Worm (Caenorhabditis elegans): ENCODE data around the gene rpl-37.
A peak's percentile ranks its signal among the peaks of the same experiment; 100 is the strongest.

The rpl-37 gene

ce11 chrIII:3562276-3562675 lies 33.8 kb downstream of the rpl-37 start:
- TF ChIP-seq ceh-88 (GFP tag; IDR thresholded peaks at IDR 0.05) (no peak), sptf-1 (tag; optimal IDR thresholded peaks at IDR 0.05) (peak; percentile 6)

ce11 chrIII:3564762-3565359 lies 36.4 kb downstream of the rpl-37 start:
- no peak for TF ChIP-seq nhr-76 (tag; optimal IDR thresholded peaks at IDR 0.05)
- TF ChIP-seq ceh-82 (tag; optimal IDR thresholded peaks at IDR 0.05), result no peak
- no peak for TF ChIP-seq nhr-11 (tag; optimal IDR thresholded peaks at IDR 0.05)
- TF ChIP-seq nhr-84 (tag; optimal IDR thresholded peaks at IDR 0.05), result no peak
- peak; percentile 32 for TF ChIP-seq egl-13 (tag; optimal IDR thresholded peaks at IDR 0.05)
- no peak for TF ChIP-seq nhr-71 (tag; optimal IDR thresholded peaks at IDR 0.05)
- no peak for TF ChIP-seq egl-27 (tag; optimal IDR thresholded peaks at IDR 0.05)
- no peak for TF ChIP-seq nhr-28 (tag; optimal IDR thresholded peaks at IDR 0.05)
- TF ChIP-seq lin-35 (GFP tag; optimal IDR thresholded peaks at IDR 0.05), result no peak
- peak; percentile 12 for TF ChIP-seq nhr-47 (tag; optimal IDR thresholded peaks at IDR 0.05)
- no peak for TF ChIP-seq mdl-1 (tag; optimal IDR thresholded peaks at IDR 0.05)
- no peak for TF ChIP-seq nhr-20 (tag; optimal IDR thresholded peaks at IDR 0.05)
- TF ChIP-seq hlh-4 (tag; optimal IDR thresholded peaks at IDR 0.05), result no peak
- TF ChIP-seq fos-1 (tag; optimal IDR thresholded peaks at IDR 0.05), result no peak
- no peak for TF ChIP-seq lir-3 (tag; optimal IDR thresholded peaks at IDR 0.05; ENCODE audit: poor library complexity)
- no peak for TF ChIP-seq blmp-1 (tag; optimal IDR thresholded peaks at IDR 0.05)
- TF ChIP-seq elt-2 (tag; optimal IDR thresholded peaks at IDR 0.05), result no peak
- TF ChIP-seq rnt-1 (tag; optimal IDR thresholded peaks at IDR 0.05), result no peak
- TF ChIP-seq unc-30 (tag; optimal IDR thresholded peaks at IDR 0.05), result no peak
- no peak for TF ChIP-seq grh-1 (GFP tag; IDR thresholded peaks at IDR 0.05)
- peak; percentile 42 for TF ChIP-seq dsc-1 (tag; optimal IDR thresholded peaks at IDR 0.05)
- no peak for TF ChIP-seq nhr-77 (tag; optimal IDR thresholded peaks at IDR 0.05)
- no peak for TF ChIP-seq zag-1 (tag; optimal IDR thresholded peaks at IDR 0.05)
- TF ChIP-seq C16A3.4 (tag; optimal IDR thresholded peaks at IDR 0.05), result no peak
- no peak for TF ChIP-seq xbp-1 (tag; optimal IDR thresholded peaks at IDR 0.05)
- TF ChIP-seq pax-3 (tag; optimal IDR thresholded peaks at IDR 0.05), result peak; percentile 97
- TF ChIP-seq lin-14 (GFP tag; optimal IDR thresholded peaks at IDR 0.05), result peak; percentile 5
- no peak for TF ChIP-seq snu-23 (GFP tag; optimal IDR thresholded peaks at IDR 0.05)
- no peak for TF ChIP-seq unc-62 (GFP tag; optimal IDR thresholded peaks at IDR 0.05)
- no peak for TF ChIP-seq snpc-4 (tag; optimal IDR thresholded peaks at IDR 0.05)

- TF ChIP-seq egl-27 (tag; optimal IDR thresholded peaks at IDR 0.05) (no peak), aha-1 (tag; optimal IDR thresholded peaks at IDR 0.05) (no peak), ceh-63 (GFP tag; optimal IDR thresholded peaks at IDR 0.05) (no peak), nhr-12 (tag; optimal IDR thresholded peaks at IDR 0.05) (no peak), efl-1 (optimal IDR thresholded peaks at IDR 0.05) (peak; percentile 1 to 7), efl-1 (GFP tag; optimal IDR thresholded peaks at IDR 0.05 in 1 of 2) (no peak), aly-2 (tag; optimal IDR thresholded peaks at IDR 0.05) (no peak), ets-5 (GFP tag; IDR thresholded peaks at IDR 0.05) (no peak), mab-9 (GFP tag; IDR thresholded peaks at IDR 0.05) (0 out of 2 replicates have a peak, but pooled peaks have one; percentile 30), lin-14 (GFP tag; optimal IDR thresholded peaks at IDR 0.05) (peak; percentile 52), nhr-20 (tag; optimal IDR thresholded peaks at IDR 0.05) (no peak), xbp-1 (tag; optimal IDR thresholded peaks at IDR 0.05) (no peak), unc-30 (tag; optimal IDR thresholded peaks at IDR 0.05) (no peak), nhr-11 (tag; optimal IDR thresholded peaks at IDR 0.05) (no peak), sptf-1 (tag; optimal IDR thresholded peaks at IDR 0.05) (no peak)
Measured at ce11 chrIII:3566785-3567184, 38.3 kb downstream of the rpl-37 start.
